Worm (Caenorhabditis elegans) whole organism, L4 larva: ENCODE data around the gene D1025.10.

ENCODE experiments used
- F37D6.2 ChIP-seq: sonication (generic microtip); optimal IDR thresholded peaks from 2 replicates; lab custom pipeline; 2016; ENCODE audit warnings: mild to moderate bottlenecking, missing genetic modification characterization, missing compliant biosample characterization
- Y105C5A.15 ChIP-seq: fragments of 200-800 bp; sonication (Bioruptor generic); IDR thresholded peaks from 2 replicates; pipeline ENCODE4 v1.3.6; 2022; ENCODE audit warnings: missing genetic modification characterization, missing compliant biosample characterization
- Y75B8A.6 ChIP-seq: fragments of 200-800 bp; sonication (Bioruptor generic); IDR thresholded peaks from 2 replicates; pipeline ENCODE4 v1.3.6; 2022; ENCODE audit warnings: missing genetic modification reagents, missing genetic modification characterization, missing compliant biosample characterization
- ama-1 ChIP-seq: fragments of 150-350 bp; optimal IDR thresholded peaks from 2 replicates; lab custom pipeline; 2014; ENCODE audit warnings: inconsistent platforms, mixed read lengths
- arid-1 ChIP-seq: fragments of 200-800 bp; sonication (Bioruptor generic); conservative IDR thresholded peaks from 2 replicates; pipeline ENCODE4 v1.3.6; 2022; ENCODE audit warnings: missing genetic modification reagents, missing genetic modification characterization, missing compliant biosample characterization
- ceh-20 ChIP-seq: fragments of 200-800 bp; sonication (Bioruptor generic); IDR thresholded peaks from 2 replicates; pipeline ENCODE4 v1.3.6; 2022; ENCODE audit warnings: missing genetic modification reagents, missing genetic modification characterization, missing compliant biosample characterization
- ceh-32 ChIP-seq: sonication (generic microtip); optimal IDR thresholded peaks from 2 replicates; lab custom pipeline; 2016; ENCODE audit warnings: mild to moderate bottlenecking, missing genetic modification characterization, missing compliant biosample characterization; ENCODE audit not compliant: poor library complexity
- cey-2 ChIP-seq: sonication (generic microtip); optimal IDR thresholded peaks from 3 replicates; lab custom pipeline; 2017; ENCODE audit warnings: missing genetic modification characterization, mild to moderate bottlenecking, missing compliant biosample characterization, antibody characterized with exemption, borderline replicate concordance; ENCODE audit not compliant: insufficient read depth
- daf-12 ChIP-seq: fragments of 150-350 bp; optimal IDR thresholded peaks from 2 replicates; lab custom pipeline; 2014; ENCODE audit warnings: missing biosample characterization, missing genetic modification reagents, missing genetic modification characterization
- daf-16 ChIP-seq, 3 experiments: sonication (generic microtip); optimal IDR thresholded peaks; 2 replicates each; lab custom pipeline; 2016 to 2017; ENCODE audit warnings: missing genetic modification characterization in 3 of 3, missing genetic modification reagents in 3 of 3, mild to moderate bottlenecking in 2 of 3, missing compliant biosample characterization in 2 of 3, missing biosample characterization in 1 of 3, moderate library complexity in 1 of 3
- dmd-6 ChIP-seq: fragments of 200-800 bp; sonication (Bioruptor generic); IDR thresholded peaks from 2 replicates; pipeline ENCODE4 v1.3.6; 2022; ENCODE audit warnings: missing genetic modification reagents, missing genetic modification characterization, missing compliant biosample characterization
- dpl-1 ChIP-seq: fragments of 150-350 bp; optimal IDR thresholded peaks from 2 replicates; lab custom pipeline; 2014; ENCODE audit warnings: missing biosample characterization, missing genetic modification reagents, missing genetic modification characterization
- dve-1 ChIP-seq: sonication (generic microtip); optimal IDR thresholded peaks from 2 replicates; lab custom pipeline; 2017; ENCODE audit warnings: antibody characterized with exemption, mild to moderate bottlenecking, missing genetic modification characterization, missing compliant biosample characterization; ENCODE audit not compliant: insufficient read depth
- egl-27 ChIP-seq: sonication (generic microtip); optimal IDR thresholded peaks from 3 replicates; lab custom pipeline; 2017; ENCODE audit warnings: missing biosample characterization, missing genetic modification reagents, missing genetic modification characterization
- egl-43 ChIP-seq: fragments of 200-800 bp; sonication (Bioruptor generic); IDR thresholded peaks from 2 replicates; pipeline ENCODE4 v1.3.6; 2022; ENCODE audit warnings: missing genetic modification reagents, missing genetic modification characterization, missing compliant biosample characterization
- fos-1 ChIP-seq: fragments of 150-350 bp; optimal IDR thresholded peaks from 2 replicates; lab custom pipeline; 2014; ENCODE audit warnings: missing biosample characterization, missing genetic modification characterization
- hif-1 ChIP-seq, 2 experiments: sonication (generic microtip); optimal IDR thresholded peaks; 2 replicates each; lab custom pipeline; 2016 to 2017; ENCODE audit warnings: missing compliant biosample characterization in 2 of 2, missing genetic modification characterization in 2 of 2, missing genetic modification reagents in 2 of 2, missing genotype in 2 of 2, mild to moderate bottlenecking in 1 of 2
- hlh-11 ChIP-seq: fragments of 200-800 bp; sonication (Bioruptor generic); optimal IDR thresholded peaks from 2 replicates; lab custom pipeline; 2018; ENCODE audit warnings: mild to moderate bottlenecking, missing genetic modification characterization, missing compliant biosample characterization
- hlh-30 ChIP-seq: sonication (generic microtip); optimal IDR thresholded peaks from 2 replicates; lab custom pipeline; 2017; ENCODE audit warnings: antibody characterized with exemption, mild to moderate bottlenecking, missing genetic modification characterization, missing compliant biosample characterization; ENCODE audit not compliant: insufficient read depth
- lim-7 ChIP-seq: fragments of 200-800 bp; sonication (Bioruptor generic); IDR thresholded peaks from 2 replicates; pipeline ENCODE4 v1.3.6; 2022; ENCODE audit warnings: missing genetic modification characterization, missing compliant biosample characterization
- lin-1 ChIP-seq: fragments of 200-800 bp; sonication (Bioruptor generic); IDR thresholded peaks from 2 replicates; pipeline ENCODE4 v1.3.6; 2022; ENCODE audit warnings: missing genetic modification reagents, missing genetic modification characterization, missing compliant biosample characterization
- lin-38 ChIP-seq: fragments of 200-800 bp; sonication (Bioruptor generic); IDR thresholded peaks from 2 replicates; pipeline ENCODE4 v1.3.6; 2022; ENCODE audit warnings: missing genetic modification reagents, missing genetic modification characterization, missing compliant biosample characterization
- lir-3 ChIP-seq: sonication (generic microtip); optimal IDR thresholded peaks from 2 replicates; lab custom pipeline; 2016; ENCODE audit warnings: mild to moderate bottlenecking, missing genetic modification characterization, missing compliant biosample characterization
- lsy-2 ChIP-seq, 2 experiments: fragments of 150-350 bp in 1 of 2; sonication (generic microtip) in 1 of 2; optimal IDR thresholded peaks; 2 replicates each; lab custom pipeline; 2014 to 2017; ENCODE audit warnings: missing biosample characterization in 2 of 2, missing genetic modification characterization in 2 of 2
- madf-9 ChIP-seq: fragments of 200-800 bp; sonication (Bioruptor generic); conservative IDR thresholded peaks from 2 replicates; pipeline ENCODE4 v1.3.6; 2022; ENCODE audit warnings: missing genetic modification reagents, missing genetic modification characterization, missing compliant biosample characterization
- mdl-1 ChIP-seq, 2 experiments: fragments of 150-350 bp in 1 of 2; sonication (generic microtip) in 1 of 2; optimal IDR thresholded peaks; 2 replicates each; lab custom pipeline; 2014 to 2017; ENCODE audit warnings: missing biosample characterization in 2 of 2, missing genetic modification characterization in 2 of 2
- mdt-29 ChIP-seq: fragments of 200-800 bp; sonication (Bioruptor generic); IDR thresholded peaks from 2 replicates; pipeline ENCODE4 v1.3.6; 2022; ENCODE audit warnings: missing genetic modification reagents, missing genetic modification characterization, missing compliant biosample characterization
- mep-1 ChIP-seq: fragments of 150-350 bp; sonication (generic microtip); optimal IDR thresholded peaks from 3 replicates; lab custom pipeline; 2014; ENCODE audit warnings: missing biosample characterization, missing genetic modification characterization
- mxl-2 ChIP-seq: fragments of 200-800 bp; sonication (Bioruptor generic); conservative IDR thresholded peaks from 2 replicates; pipeline ENCODE4 v1.3.6; 2022; ENCODE audit warnings: missing genetic modification reagents, missing genetic modification characterization, missing compliant biosample characterization
- mxl-3 ChIP-seq: fragments of 200-800 bp; sonication (Bioruptor generic); optimal IDR thresholded peaks from 2 replicates; lab custom pipeline; 2018; ENCODE audit warnings: mild to moderate bottlenecking, missing genetic modification characterization, missing compliant biosample characterization
- nhr-102 ChIP-seq: sonication (generic microtip); optimal IDR thresholded peaks from 2 replicates; lab custom pipeline; 2016; ENCODE audit warnings: mild to moderate bottlenecking, missing genetic modification characterization, moderate library complexity, missing compliant biosample characterization
- nhr-11 ChIP-seq: fragments of 150-350 bp; optimal IDR thresholded peaks from 2 replicates; lab custom pipeline; 2014; ENCODE audit warnings: missing biosample characterization, missing genetic modification characterization
- nhr-111 ChIP-seq: fragments of 200-800 bp; sonication (Bioruptor generic); optimal IDR thresholded peaks from 2 replicates; lab custom pipeline; 2018; ENCODE audit warnings: mild to moderate bottlenecking, missing genetic modification characterization, missing compliant biosample characterization
- nhr-28 ChIP-seq: fragments of 150-350 bp; optimal IDR thresholded peaks from 2 replicates; lab custom pipeline; 2014; ENCODE audit warnings: missing biosample characterization, missing genetic modification characterization
- nhr-48 ChIP-seq: sonication (generic microtip); optimal IDR thresholded peaks from 2 replicates; lab custom pipeline; 2016; ENCODE audit warnings: mild to moderate bottlenecking, missing genetic modification characterization, missing compliant biosample characterization
- nhr-77 ChIP-seq: fragments of 150-350 bp; optimal IDR thresholded peaks from 2 replicates; lab custom pipeline; 2014; ENCODE audit warnings: missing biosample characterization, missing genetic modification characterization
- php-3 ChIP-seq: fragments of 200-800 bp; sonication (Bioruptor generic); IDR thresholded peaks from 2 replicates; pipeline ENCODE4 v1.3.6; 2022; ENCODE audit warnings: missing genetic modification reagents, missing genetic modification characterization, missing compliant biosample characterization
- rbr-2 ChIP-seq: sonication (generic microtip); optimal IDR thresholded peaks from 2 replicates; lab custom pipeline; 2016; ENCODE audit warnings: missing genotype, missing genetic modification characterization, missing compliant biosample characterization
- snpc-1.2 ChIP-seq: fragments of 200-800 bp; sonication (Bioruptor generic); IDR thresholded peaks from 2 replicates; pipeline ENCODE4 v1.3.6; 2022; ENCODE audit warnings: missing genetic modification reagents, missing genetic modification characterization, missing compliant biosample characterization
- snpc-4 ChIP-seq: fragments of 150-350 bp; optimal IDR thresholded peaks from 2 replicates; lab custom pipeline; 2014; ENCODE audit warnings: missing biosample characterization, missing genetic modification characterization
- spr-3 ChIP-seq: fragments of 200-800 bp; sonication (Bioruptor generic); optimal IDR thresholded peaks from 2 replicates; lab custom pipeline; 2018; ENCODE audit warnings: mild to moderate bottlenecking, missing genetic modification characterization, missing compliant biosample characterization
- tra-1 ChIP-seq: fragments of 200-800 bp; sonication (Bioruptor generic); IDR thresholded peaks from 2 replicates; pipeline ENCODE4 v1.3.6; 2022; ENCODE audit warnings: missing genetic modification reagents, missing genetic modification characterization, missing compliant biosample characterization
- unc-62 ChIP-seq, 3 experiments: fragments of 150-350 bp in 1 of 3; sonication (generic microtip); optimal IDR thresholded peaks in 2 of 3; peaks in 1 of 3; 1 replicate in 1 of 3; 2 replicates in 2 of 3; lab custom pipeline; 2014 to 2017; ENCODE audit warnings: missing biosample characterization in 3 of 3, missing genetic modification characterization in 3 of 3, missing genetic modification reagents in 3 of 3, missing genotype in 1 of 3
- zag-1 ChIP-seq: fragments of 150-350 bp; optimal IDR thresholded peaks from 2 replicates; lab custom pipeline; 2014; ENCODE audit warnings: missing biosample characterization, missing genetic modification characterization
- zfp-2 ChIP-seq: sonication (generic microtip); optimal IDR thresholded peaks from 2 replicates; lab custom pipeline; 2016; ENCODE audit warnings: mild to moderate bottlenecking, missing genetic modification characterization, missing compliant biosample characterization

Gene D1025.10

ce11 chrX:14507992-14508391 lies 8.7 kb upstream of the D1025.10 start (continued):
- TF ChIP-seq snpc-1.2 (GFP tag; lab: Robert Waterston, UW) (no peak), lim-7 (no peak), Y105C5A.15 (GFP tag; lab: Robert Waterston, UW) (no peak), lir-3 (tag; lab: Kevin White, UChicago) (no peak), hlh-30 (peak; percentile 37), ceh-20 (0 out of 2 replicates have a peak, but pooled peaks have one; percentile 28), ama-1 (lab: Kevin White, UChicago) (no peak), madf-9 (GFP tag; lab: Robert Waterston, UW) (no peak), fos-1 (tag; lab: Kevin White, UChicago) (no peak), spr-3 (GFP tag; lab: Kevin White, UChicago) (no peak), mxl-2 (GFP tag; lab: Robert Waterston, UW) (no peak), Y75B8A.6 (no peak), dpl-1 (no peak), rbr-2 (tag; lab: Kevin White, UChicago) (no peak), daf-12 (tag; lab: Kevin White, UChicago) (no peak), cey-2 (no peak), nhr-111 (GFP tag; lab: Kevin White, UChicago) (no peak), dve-1 (no peak), snpc-4 (tag; lab: Kevin White, UChicago) (no peak), hlh-11 (tag; lab: Kevin White, UChicago) (peak; percentile 46), zfp-2 (tag; lab: Kevin White, UChicago) (no peak), ceh-32 (tag; lab: Kevin White, UChicago) (no peak), arid-1 (GFP tag; lab: Robert Waterston, UW) (no peak), mdt-29 (GFP tag; lab: Robert Waterston, UW) (no peak), F37D6.2 (tag; lab: Kevin White, UChicago) (no peak), nhr-102 (tag; lab: Kevin White, UChicago) (no peak), tra-1 (0 out of 2 replicates have a peak, but pooled peaks have one; percentile 40), nhr-28 (tag; lab: Kevin White, UChicago) (peak; percentile 48), egl-27 (tag; lab: Kevin White, UChicago) (no peak), lin-38 (GFP tag; lab: Robert Waterston, UW) (no peak)

ce11 chrX:14508823-14509259 lies 7.8 kb upstream of the D1025.10 start:
- TF ChIP-seq nhr-48 (tag; lab: Kevin White, UChicago) (peak; percentile 39), zag-1 (tag; lab: Kevin White, UChicago) (no peak), nhr-28 (tag; lab: Kevin White, UChicago) (peak; percentile 89), dve-1 (peak; percentile 45), lin-1 (GFP tag; lab: Robert Waterston, UW) (no peak), egl-43 (no peak), mxl-3 (peak; percentile 70), daf-16 (GFP tag; optimal IDR thresholded peaks at IDR 0.05; lab: Kevin White, UChicago) (peak in 1 of 2 experiments; percentile 30), daf-16 (tag; optimal IDR thresholded peaks at IDR 0.05; lab: Kevin White, UChicago) (no peak), hlh-30 (peak; percentile 69), nhr-11 (tag; lab: Kevin White, UChicago) (peak; percentile 83), dmd-6 (peak; percentile 74), nhr-77 (tag; lab: Kevin White, UChicago) (peak; percentile 17), mdl-1 (tag; optimal IDR thresholded peaks at IDR 0.05; lab: Kevin White, UChicago) (peak in 1 of 2 experiments; percentile 61), mep-1 (tag; lab: Kevin White, UChicago) (peak; percentile 2), unc-62 (GFP tag; optimal IDR thresholded peaks at IDR 0.05 in 1 of 2; lab: Kevin White, UChicago) (peak in 1 of 2 experiments; percentile 100), unc-62 (tag; optimal IDR thresholded peaks at IDR 0.05; lab: Kevin White, UChicago) (no peak), dpl-1 (peak; percentile 20), hif-1 (tag; optimal IDR thresholded peaks at IDR 0.05; lab: Kevin White, UChicago) (peak in 1 of 2 experiments; percentile 7), hlh-11 (tag; lab: Kevin White, UChicago) (peak; percentile 86), lsy-2 (tag; optimal IDR thresholded peaks at IDR 0.05; lab: Kevin White, UChicago) (peak in 1 of 2 experiments; percentile 43), tra-1 (peak; percentile 70), php-3 (GFP tag; lab: Robert Waterston, UW) (no peak)
